Worm (Caenorhabditis elegans): ENCODE data around the gene F52H3.11.

ce11 chrII:10028195-10028594 lies 16.8 kb downstream of the F52H3.11 start, which contains the start of gene F52H3.6:
- TF ChIP-seq flt-1 (GFP tag; IDR thresholded peaks at IDR 0.05) = no peak
- TF ChIP-seq klf-2 (GFP tag; conservative IDR thresholded peaks at IDR 0.05) = no peak
- no peak for TF ChIP-seq med-1 (GFP tag; optimal IDR thresholded peaks at IDR 0.05; ENCODE audit: insufficient read depth)
- no peak for TF ChIP-seq tab-1 (GFP tag; IDR thresholded peaks at IDR 0.05)
- no peak for TF ChIP-seq ref-1 (GFP tag; conservative IDR thresholded peaks at IDR 0.05)
